Worm (Caenorhabditis elegans) whole organism, mixed stage, embryonic: Measurements from ENCODE around the gene unc-70.

ENCODE experiments used
- elt-3 ChIP-seq: fragments of 150-350 bp; optimal IDR thresholded peaks from 2 replicates; lab custom pipeline; 2014; ENCODE audit warnings: missing biosample characterization, missing genetic modification characterization
- lsy-2 ChIP-seq: fragments of 150-350 bp; optimal IDR thresholded peaks from 2 replicates; lab custom pipeline; 2014; ENCODE audit warnings: missing biosample characterization, missing genetic modification characterization
- nhr-28 ChIP-seq: fragments of 150-350 bp; optimal IDR thresholded peaks from 2 replicates; lab custom pipeline; 2014; ENCODE audit warnings: missing biosample characterization, missing genetic modification characterization
- snpc-4 ChIP-seq: fragments of 150-350 bp; optimal IDR thresholded peaks from 2 replicates; lab custom pipeline; 2014; ENCODE audit warnings: missing biosample characterization, missing genetic modification characterization
- sptf-1 ChIP-seq: sonication (generic microtip); optimal IDR thresholded peaks from 2 replicates; lab custom pipeline; 2017; ENCODE audit warnings: mild to moderate bottlenecking, missing genetic modification characterization, moderate library complexity, missing compliant biosample characterization
- unc-120 ChIP-seq: sonication (generic microtip); optimal IDR thresholded peaks from 2 replicates; lab custom pipeline; 2017; ENCODE audit warnings: missing genetic modification characterization, missing compliant biosample characterization; ENCODE audit not compliant: poor library complexity, severe bottlenecking
- unc-39 ChIP-seq: fragments of 150-350 bp; optimal IDR thresholded peaks from 2 replicates; lab custom pipeline; 2014; ENCODE audit warnings: missing biosample characterization, missing genetic modification characterization
- ztf-11 ChIP-seq: fragments of 150-350 bp; optimal IDR thresholded peaks from 2 replicates; lab custom pipeline; 2014; ENCODE audit warnings: missing biosample characterization, missing genetic modification characterization

DNA sequence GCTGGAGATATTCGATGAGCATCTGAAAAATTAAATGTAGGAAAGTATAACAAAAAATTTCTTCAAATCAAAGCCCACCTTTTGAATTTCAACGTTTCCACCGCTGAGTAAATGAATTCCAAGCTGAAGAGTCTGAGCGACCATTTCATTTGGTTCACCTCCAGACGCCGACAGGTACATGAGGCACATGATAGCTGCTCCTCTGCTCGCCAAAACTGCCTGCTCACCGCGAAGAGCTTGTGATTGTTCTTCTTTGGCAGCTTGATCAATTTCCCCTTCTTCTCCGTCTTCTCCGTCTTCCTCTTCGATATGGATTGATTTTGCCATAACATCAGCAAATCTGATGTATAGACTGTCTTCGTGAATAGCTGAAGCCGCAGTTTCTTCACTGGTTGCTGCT, 25.3 kb downstream of the unc-70 start:
- TF ChIP-seq elt-3 (no peak), nhr-28 (tag; lab: Kevin White, UChicago) (no peak), ztf-11 (no peak), lsy-2 (tag; lab: Kevin White, UChicago) (no peak), sptf-1 (tag; lab: Kevin White, UChicago) (no peak), snpc-4 (tag; lab: Kevin White, UChicago) (no peak), unc-120 (tag; lab: Kevin White, UChicago) (no peak), unc-39 (tag; lab: Kevin White, UChicago) (no peak)
